Worm (Caenorhabditis elegans) whole organism, late embryonic: ENCODE data around the gene irk-3.

Experiments
- ceh-6 ChIP-seq: fragments of 200-800 bp; sonication (Bioruptor generic); optimal IDR thresholded peaks from 2 replicates; lab custom pipeline; 2018; ENCODE audit warnings: mild to moderate bottlenecking, missing genetic modification characterization, missing compliant biosample characterization
- dve-1 ChIP-seq: sonication (generic microtip); optimal IDR thresholded peaks from 2 replicates; lab custom pipeline; 2017; ENCODE audit warnings: antibody characterized with exemption, mild to moderate bottlenecking, missing genetic modification characterization, missing compliant biosample characterization
- elt-2 ChIP-seq: sonication (generic microtip); optimal IDR thresholded peaks from 2 replicates; lab custom pipeline; 2016; ENCODE audit warnings: missing genetic modification reagents, missing genetic modification characterization, missing compliant biosample characterization
- fkh-6 ChIP-seq: sonication (generic microtip); optimal IDR thresholded peaks from 2 replicates; lab custom pipeline; 2016; ENCODE audit warnings: missing genetic modification characterization, missing compliant biosample characterization
- lim-6 ChIP-seq: sonication (generic microtip); optimal IDR thresholded peaks from 2 replicates; lab custom pipeline; 2016; ENCODE audit warnings: missing genetic modification characterization, missing compliant biosample characterization
- nfya-1 ChIP-seq: sonication (generic microtip); optimal IDR thresholded peaks from 2 replicates; lab custom pipeline; 2017; ENCODE audit warnings: missing genetic modification characterization, mild to moderate bottlenecking, missing compliant biosample characterization, antibody characterized with exemption, moderate library complexity
- pha-4 ChIP-seq: fragments of 150-350 bp; optimal IDR thresholded peaks from 2 replicates; lab custom pipeline; 2018; ENCODE audit warnings: missing biosample characterization, missing genetic modification reagents, missing genetic modification characterization
- tbx-2 ChIP-seq: sonication (generic microtip); optimal IDR thresholded peaks from 2 replicates; lab custom pipeline; 2016; ENCODE audit warnings: missing genetic modification characterization, missing compliant biosample characterization

DNA sequence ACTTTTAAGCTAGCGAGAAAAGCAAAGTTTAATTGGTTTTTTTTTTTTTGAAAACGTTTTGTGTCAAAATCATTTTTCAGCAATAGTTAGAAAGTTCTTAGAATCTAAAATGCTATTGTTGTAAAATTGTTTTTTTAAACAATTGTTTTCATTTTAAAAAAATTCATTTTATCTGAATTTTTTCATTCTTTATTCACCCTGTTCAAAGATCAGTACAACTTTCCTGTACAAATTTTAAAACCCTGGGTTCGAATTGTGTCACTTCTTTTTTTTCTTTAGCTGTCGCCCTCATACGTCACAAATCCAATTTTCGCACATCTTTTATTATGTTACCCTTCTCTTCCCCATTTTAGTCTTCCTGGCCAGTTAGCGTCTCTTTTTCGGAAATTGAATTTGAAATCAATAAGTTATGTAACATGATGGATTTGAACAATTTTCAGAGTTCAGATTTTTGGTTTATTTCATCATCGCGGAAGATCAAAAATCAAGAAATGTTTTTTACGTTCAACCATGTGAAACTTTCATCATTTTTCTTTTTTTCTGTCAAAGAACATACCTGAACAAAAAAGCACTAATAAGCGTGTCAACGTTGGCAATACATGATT lies 13.4 kb downstream of the irk-3 start:
- TF ChIP-seq tbx-2 (tag; lab: Kevin White, UChicago) (no peak), lim-6 (tag; lab: Kevin White, UChicago) (no peak), nfya-1 (no peak), pha-4 (no peak), fkh-6 (tag; lab: Kevin White, UChicago) (no peak), ceh-6 (GFP tag; lab: Kevin White, UChicago) (no peak), elt-2 (tag; lab: Kevin White, UChicago) (no peak), dve-1 (tag; lab: Kevin White, UChicago) (no peak)
